Fruit fly (Drosophila melanogaster) whole organism, embryonic: ENCODE results near the gene stol.
"Not testable (repeated sequence)": the region's sequence is repeated elsewhere in the genome, so short reads cannot be mapped to it uniquely, and the experiment has no call there.

Experiments
- CG12391 ChIP-seq: fragments of 200-800 bp; sonication (Bioruptor generic); optimal IDR thresholded peaks from 3 replicates; lab custom pipeline; 2018; ENCODE audit warnings: missing biosample characterization, mild to moderate bottlenecking, missing genetic modification characterization, moderate library complexity
- CG1602 ChIP-seq: fragments of 200-800 bp; sonication (Bioruptor generic); optimal IDR thresholded peaks from 3 replicates; lab custom pipeline; 2016; ENCODE audit warnings: missing biosample characterization, missing genetic modification characterization
- CG17802 ChIP-seq: fragments of 200-800 bp; sonication (Bioruptor generic); optimal IDR thresholded peaks from 2 replicates; lab custom pipeline; 2018; ENCODE audit warnings: missing biosample characterization, mild to moderate bottlenecking, missing genetic modification characterization, moderate library complexity
- CG6654 ChIP-seq: fragments of 200-800 bp; sonication (Bioruptor generic); optimal IDR thresholded peaks from 2 replicates; lab custom pipeline; 2017; ENCODE audit warnings: missing biosample characterization, mild to moderate bottlenecking, missing genetic modification characterization
- Fer1 ChIP-seq: fragments of 200-800 bp; sonication (Bioruptor generic); optimal IDR thresholded peaks from 2 replicates; lab custom pipeline; 2017; ENCODE audit warnings: missing biosample characterization, mild to moderate bottlenecking, missing genetic modification characterization
- Max ChIP-seq: fragments of 200-800 bp; sonication (Bioruptor generic); optimal IDR thresholded peaks from 2 replicates; lab custom pipeline; 2016; ENCODE audit warnings: missing biosample characterization, mild to moderate bottlenecking, missing genetic modification characterization
- bab2 ChIP-seq: fragments of 200-800 bp; sonication (Bioruptor generic); optimal IDR thresholded peaks from 2 replicates; lab custom pipeline; 2016; ENCODE audit warnings: missing biosample characterization, missing genetic modification characterization
- da ChIP-seq: fragments of 200-800 bp; sonication (Bioruptor generic); optimal IDR thresholded peaks from 2 replicates; lab custom pipeline; 2016; ENCODE audit warnings: missing biosample characterization, missing genetic modification characterization
- gt ChIP-seq: fragments of 200-800 bp; sonication (Bioruptor generic); IDR thresholded peaks from 2 replicates; pipeline ENCODE4 v1.3.6; 2022; ENCODE audit warnings: missing biosample characterization, missing genetic modification characterization
- lmd ChIP-seq: fragments of 200-800 bp; sonication (Bioruptor generic); IDR thresholded peaks from 2 replicates; pipeline ENCODE4 v1.3.6; 2022; ENCODE audit warnings: missing biosample characterization, missing genetic modification characterization
- oc ChIP-seq: fragments of 200-800 bp; sonication (Bioruptor generic); optimal IDR thresholded peaks from 2 replicates; lab custom pipeline; 2018; ENCODE audit warnings: missing biosample characterization, mild to moderate bottlenecking, missing genetic modification characterization, moderate library complexity
- pan ChIP-seq, 4 experiments: fragments of >200 bp in 3 of 4; fragments of 200-800 bp in 1 of 4; sonication (Bioruptor generic) in 1 of 4; optimal IDR thresholded peaks in 3 of 4; IDR thresholded peaks in 1 of 4; 2 replicates each; pipeline versions ENCODE4 v1.3.6 to Lab custom; 2017 to 2022; ENCODE audit warnings: missing biosample characterization in 2 of 4, missing genetic modification characterization in 2 of 4, mixed read lengths in 1 of 4
- vnd ChIP-seq: fragments of 200-800 bp; sonication (Bioruptor generic); IDR thresholded peaks from 3 replicates; pipeline ENCODE4 v1.3.6; 2022; ENCODE audit warnings: missing biosample characterization, missing genetic modification characterization; ENCODE audit not compliant: partially characterized antibody

- not testable (repeated sequence) for TF ChIP-seq oc; gt (GFP tag; lab: Robert Waterston, UW); CG12391; CG17802; CG1602; CG6654; vnd (GFP tag; lab: Robert Waterston, UW); pan (optimal IDR thresholded peaks at IDR 0.05; lab: Kevin White, UChicago); pan (GFP tag; optimal IDR thresholded peaks at IDR 0.05 in 1 of 2, IDR thresholded peaks at IDR 0.05 in 1 of 2); lmd; da (GFP tag; lab: Kevin White, UChicago); Max (GFP tag; lab: Kevin White, UChicago); bab2 (GFP tag; lab: Kevin White, UChicago); Fer1 (GFP tag; lab: Kevin White, UChicago)
Observed at dm6 chr2L:15676002-15676401, 42.1 kb downstream of the stol start, which contains the start of gene CG43923.
